Worm (Caenorhabditis elegans): ENCODE results near the gene cutl-17.

ce11 chrIV:9408004-9408403 lies 49.3 kb downstream of the cutl-17 start, which contains the start of gene F56D5.5:
- TF ChIP-seq ama-1 (optimal IDR thresholded peaks at IDR 0.05) (no peak), nhr-237 (tag; optimal IDR thresholded peaks at IDR 0.05) (no peak), blmp-1 (tag; optimal IDR thresholded peaks at IDR 0.05; ENCODE audit: insufficient read depth) (no peak), unc-62 (GFP tag; optimal IDR thresholded peaks at IDR 0.05) (no peak), snpc-4 (tag; optimal IDR thresholded peaks at IDR 0.05) (no peak), fos-1 (tag; optimal IDR thresholded peaks at IDR 0.05) (no peak), nhr-11 (tag; optimal IDR thresholded peaks at IDR 0.05) (no peak), lin-13 (GFP tag; optimal IDR thresholded peaks at IDR 0.05) (no peak), nhr-77 (tag; optimal IDR thresholded peaks at IDR 0.05) (no peak)

All from whole organism, L2 larva.